Worm (Caenorhabditis elegans) whole organism, L4/young adult: Measurements from ENCODE around the gene Y105C5B.17.

Experiments used
- W03F9.2 ChIP-seq: fragments of 150-350 bp; optimal IDR thresholded peaks from 2 replicates; lab custom pipeline; 2014; ENCODE audit warnings: missing biosample characterization, missing genetic modification characterization
- dao-5 ChIP-seq: sonication (generic microtip); optimal IDR thresholded peaks from 2 replicates; lab custom pipeline; 2016; ENCODE audit warnings: missing genotype, missing genetic modification characterization, moderate library complexity, missing compliant biosample characterization
- him-1 ChIP-seq: sonication (generic microtip); optimal IDR thresholded peaks from 2 replicates; lab custom pipeline; 2016; ENCODE audit warnings: missing genotype, missing genetic modification reagents, missing genetic modification characterization, missing compliant biosample characterization

Gene Y105C5B.17

DNA sequence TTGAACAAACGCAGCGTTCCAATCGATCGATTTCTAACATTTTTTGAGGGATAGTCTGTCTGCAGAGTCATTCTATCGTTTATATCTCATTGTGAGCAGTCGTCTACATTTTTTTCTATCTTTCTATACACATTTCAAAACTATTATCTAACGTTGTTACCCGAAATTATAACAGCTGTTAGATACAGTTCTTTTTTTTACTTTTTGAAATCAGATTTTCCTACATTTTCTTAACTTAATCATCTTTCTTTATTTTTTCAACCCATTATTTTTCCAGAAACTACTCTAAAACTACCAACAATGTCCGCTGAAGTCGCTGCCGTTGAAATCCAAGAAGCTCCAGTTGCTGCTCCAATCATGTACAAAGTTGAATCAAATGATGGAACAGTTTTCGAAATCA, 16.4 kb upstream of the Y105C5B.17 start, which contains the start of gene skr-10:
skr-10 (plus strand) TSS at position 301 of the 400 bp plus-strand sequence.
- TF ChIP-seq W03F9.2 (tag; lab: Kevin White, UChicago) (no peak), him-1 (tag; lab: Kevin White, UChicago) (no peak), dao-5 (no peak)

DNA sequence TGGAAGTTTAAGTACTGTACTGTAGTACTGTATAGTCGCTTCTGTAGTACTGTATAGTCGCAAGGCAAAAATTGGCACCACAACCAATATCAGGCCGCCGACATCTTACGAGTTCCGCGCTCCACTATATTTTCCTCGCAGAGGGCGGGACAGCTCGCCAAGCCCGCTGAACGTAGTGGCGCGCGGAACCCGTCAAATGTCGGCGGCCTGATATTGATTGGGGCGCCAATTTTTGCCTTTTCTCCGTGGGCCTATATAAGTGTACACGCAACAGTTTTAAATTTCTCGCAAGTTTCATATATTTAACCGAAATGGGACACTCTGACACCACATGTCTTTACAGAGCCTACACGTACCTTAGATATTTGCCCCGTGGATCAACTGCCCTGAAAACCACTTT, 12.9 kb upstream of the Y105C5B.17 start:
- TF ChIP-seq him-1 (tag; lab: Kevin White, UChicago) (no peak), dao-5 (no peak), W03F9.2 (tag; lab: Kevin White, UChicago) (no peak)

DNA sequence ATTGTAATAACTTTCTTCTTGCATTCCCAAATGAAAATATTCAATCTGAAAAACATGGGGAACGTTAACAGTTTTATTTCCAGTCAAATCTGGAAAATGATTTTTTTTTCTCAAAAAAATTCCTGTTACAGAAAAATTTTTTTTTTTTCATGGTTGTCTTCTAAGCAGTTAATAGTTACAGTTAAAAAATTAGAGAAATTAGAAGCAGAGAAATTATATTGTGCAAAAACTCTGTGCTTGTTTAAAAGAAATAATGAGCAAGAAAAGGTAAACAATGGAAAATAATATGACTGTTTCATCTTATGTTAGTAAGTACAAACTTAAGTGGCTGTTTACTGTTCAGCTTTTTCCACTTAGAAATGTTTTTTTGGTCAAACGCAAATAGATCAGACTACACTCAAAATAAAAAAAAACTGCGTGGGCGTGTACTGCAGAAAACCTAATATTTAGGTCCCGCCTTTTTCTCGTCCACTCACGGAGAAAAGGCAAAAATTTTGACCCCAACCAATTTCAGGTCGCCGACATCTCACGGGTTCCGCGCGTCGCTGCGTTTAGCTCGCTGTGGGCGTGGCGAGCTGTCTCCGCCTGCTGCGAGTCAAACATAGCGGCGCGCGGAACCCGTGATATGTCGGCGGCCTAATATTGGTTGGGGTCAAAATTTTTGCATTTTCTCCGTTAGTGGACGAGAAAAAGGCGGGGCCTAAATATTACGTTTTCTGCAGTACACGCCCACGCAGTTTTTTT, 11.9 kb upstream of the Y105C5B.17 start, which contains the start of gene ifas-3:
ifas-3 (minus strand) TSS at position 51 of the 744 bp plus-strand sequence.
- TF ChIP-seq dao-5 (no peak), him-1 (tag; lab: Kevin White, UChicago) (no peak), W03F9.2 (tag; lab: Kevin White, UChicago) (no peak)

DNA sequence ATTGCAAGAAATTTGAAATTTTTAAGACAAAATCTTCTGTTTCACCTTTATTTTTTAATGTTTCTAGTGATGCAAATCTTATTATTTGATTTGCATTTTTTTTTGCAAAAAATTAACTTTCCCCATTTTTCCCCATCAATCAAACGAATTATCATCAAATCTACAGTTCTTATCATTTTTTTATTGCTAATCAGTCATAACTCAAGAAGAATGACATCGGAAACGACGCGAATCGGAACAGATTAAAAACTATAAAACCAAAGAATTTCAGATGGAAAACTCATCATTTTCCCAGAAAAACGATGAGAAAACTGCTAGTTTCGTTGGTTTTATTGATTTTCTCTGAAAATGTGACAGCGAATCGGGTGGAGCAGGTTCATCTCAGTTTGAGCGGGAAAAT, 11.3 kb upstream of the Y105C5B.17 start, which contains the start of gene Y105C5B.15:
Y105C5B.15 (plus strand) TSS at position 297 of the 400 bp plus-strand sequence.
- TF ChIP-seq dao-5 (no peak), him-1 (tag; lab: Kevin White, UChicago) (no peak), W03F9.2 (tag; lab: Kevin White, UChicago) (no peak)

DNA sequence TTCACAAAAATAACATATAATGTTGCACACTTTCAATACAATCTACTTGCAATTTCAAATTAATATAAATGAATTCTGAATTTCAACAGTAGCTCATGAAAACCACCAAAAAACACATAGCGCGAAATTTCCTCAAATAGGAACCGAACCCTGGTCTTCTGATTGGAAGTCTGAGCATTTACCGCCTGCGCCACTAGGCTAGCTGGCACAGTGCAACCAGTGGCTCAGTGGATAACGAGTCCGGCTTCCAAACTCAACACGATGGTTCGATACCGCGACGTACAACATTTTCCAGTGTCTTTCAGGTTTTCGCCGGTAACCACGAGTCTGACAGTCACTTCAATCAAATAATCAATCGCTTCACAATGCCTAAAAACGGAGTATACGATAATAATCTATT, 9.2 kb upstream of the Y105C5B.17 start:
- TF ChIP-seq him-1 (tag; lab: Kevin White, UChicago) (no peak), W03F9.2 (tag; lab: Kevin White, UChicago) (no peak), dao-5 (no peak)

DNA sequence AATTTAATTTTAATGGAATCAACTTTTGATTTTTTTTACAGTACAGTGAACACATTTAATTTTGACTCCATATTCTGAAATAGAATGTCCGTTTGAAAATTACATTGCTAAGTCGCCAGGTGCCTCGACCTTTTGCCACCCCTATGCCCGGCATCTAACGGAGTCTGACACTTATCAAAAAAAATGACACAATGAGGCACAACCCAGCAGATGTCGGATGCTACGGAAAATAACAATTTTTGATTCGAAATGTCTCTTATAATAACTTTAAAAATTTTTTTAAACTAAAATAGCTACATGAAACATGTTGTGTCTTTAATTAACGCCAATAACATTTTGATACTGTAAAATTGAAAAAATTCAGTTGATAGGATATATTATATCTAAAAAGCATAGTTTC, 7.6 kb upstream of the Y105C5B.17 start:
- TF ChIP-seq W03F9.2 (tag; lab: Kevin White, UChicago) (no peak), dao-5 (no peak), him-1 (tag; lab: Kevin White, UChicago) (no peak)

DNA sequence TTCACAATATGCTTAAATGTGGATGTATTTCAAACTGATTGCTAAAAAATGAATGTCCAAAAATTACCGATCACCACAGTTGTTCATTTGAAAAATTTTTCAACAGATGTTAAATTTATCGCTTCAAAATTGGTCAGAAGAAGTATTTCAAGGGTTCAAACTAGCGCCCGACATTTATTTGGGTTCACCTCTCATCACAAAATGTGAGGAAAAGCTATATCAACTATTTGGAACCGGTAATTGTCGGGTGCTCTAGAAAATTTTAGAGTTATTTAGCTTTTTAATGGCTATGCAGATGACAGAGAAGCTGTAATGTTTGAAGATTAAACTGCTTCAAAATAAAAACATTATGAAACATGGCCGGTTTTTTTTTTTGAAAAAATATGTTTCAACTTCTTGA, 1.8 kb upstream of the Y105C5B.17 start:
- TF ChIP-seq dao-5 (no peak), W03F9.2 (tag; lab: Kevin White, UChicago) (no peak), him-1 (tag; lab: Kevin White, UChicago) (no peak)

DNA sequence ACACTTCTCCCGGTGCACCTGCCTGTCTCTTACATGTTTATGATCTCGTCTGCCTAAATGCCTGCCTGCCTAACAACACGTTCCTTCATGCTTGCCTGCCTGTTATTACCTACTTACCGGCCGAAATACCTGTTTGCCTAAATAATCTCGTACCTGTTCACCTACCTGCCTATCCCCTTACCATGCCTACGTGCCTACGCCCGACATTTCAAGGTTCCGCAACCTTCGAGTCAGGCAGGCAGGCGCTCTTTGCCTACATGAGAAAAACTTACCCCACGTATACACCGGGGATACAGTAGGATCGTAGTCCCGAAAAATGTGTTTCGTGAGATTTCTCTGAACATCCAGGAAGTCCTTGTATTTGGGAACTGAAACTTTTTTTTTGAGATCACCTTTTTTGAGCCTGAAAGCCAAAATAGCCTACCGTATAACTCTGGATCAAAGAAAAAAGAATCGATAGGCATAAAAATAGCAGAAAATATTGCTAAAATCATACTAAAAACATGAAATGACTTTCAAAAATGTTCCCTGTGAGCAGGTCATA, 610 bp upstream of the Y105C5B.17 start, which contains the start of gene lgc-19:
lgc-19 (minus strand) TSS at position 494 of the 544 bp plus-strand sequence.
- TF ChIP-seq W03F9.2 (tag; lab: Kevin White, UChicago), result no peak
- no peak for TF ChIP-seq dao-5
- TF ChIP-seq him-1 (tag; lab: Kevin White, UChicago), result no peak

DNA sequence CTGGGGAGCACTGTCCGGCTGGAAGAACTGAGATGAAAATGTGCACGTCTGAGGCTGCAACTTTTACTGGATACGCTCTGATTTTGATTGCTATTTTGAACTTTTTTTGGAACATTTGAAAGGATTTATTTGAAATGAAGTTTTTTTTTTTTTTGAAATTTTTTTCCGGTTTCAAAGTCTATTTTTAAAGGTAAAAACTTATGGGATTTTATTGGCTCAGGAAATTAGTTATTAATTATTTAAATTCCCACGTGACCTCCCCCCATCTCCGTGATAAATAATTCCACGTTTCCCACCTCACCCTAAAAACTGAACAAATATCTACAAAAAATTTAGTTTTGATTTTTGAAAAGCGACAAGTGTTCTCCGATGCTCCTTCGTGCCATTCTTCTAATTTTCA, 1.4 kb downstream of the Y105C5B.17 start, which contains the start of gene Y105C5B.18:
Y105C5B.18 (plus strand) TSS at position 301 of the 400 bp plus-strand sequence.
- TF ChIP-seq dao-5 (no peak), him-1 (tag; lab: Kevin White, UChicago) (no peak), W03F9.2 (tag; lab: Kevin White, UChicago) (no peak)

DNA sequence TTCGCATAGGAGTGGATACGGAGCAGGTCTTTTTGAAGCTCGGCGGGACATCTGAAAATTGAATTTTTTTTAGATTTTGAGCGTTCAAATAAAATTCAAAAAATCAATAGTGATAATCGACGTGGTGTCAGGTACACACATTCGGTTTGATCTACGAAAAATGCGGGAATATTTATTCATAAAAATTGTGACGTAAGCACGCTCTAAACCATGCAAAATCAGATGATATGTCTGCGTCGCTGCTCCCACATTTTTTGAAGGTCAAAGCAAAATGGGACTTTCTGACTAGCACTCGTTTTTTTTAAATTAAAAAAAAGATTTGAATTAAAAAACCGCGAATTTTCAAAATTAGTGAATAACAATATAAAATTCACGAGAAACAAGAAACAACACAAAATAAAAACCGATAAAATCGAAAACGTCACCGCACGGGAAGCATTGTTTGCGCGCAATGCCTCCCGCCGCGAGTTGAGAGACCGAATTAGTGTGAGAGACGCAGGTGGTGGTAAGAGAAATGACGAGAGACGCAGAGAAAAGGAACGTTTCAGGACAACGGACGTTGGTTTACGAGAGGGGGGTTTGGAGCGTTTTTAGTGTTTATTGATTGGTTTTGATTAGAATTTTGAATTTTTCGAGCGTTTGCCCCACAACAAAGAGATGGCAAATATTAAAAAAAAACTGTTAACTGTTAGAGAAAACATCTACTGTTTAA, 21.2 kb downstream of the Y105C5B.17 start, which contains the start of gene Y105C5B.19:
Y105C5B.19 (minus strand) TSS at position 51 of the 712 bp plus-strand sequence.
- TF ChIP-seq W03F9.2 (tag; lab: Kevin White, UChicago), result peak; percentile 40
- TF ChIP-seq dao-5, result no peak

DNA sequence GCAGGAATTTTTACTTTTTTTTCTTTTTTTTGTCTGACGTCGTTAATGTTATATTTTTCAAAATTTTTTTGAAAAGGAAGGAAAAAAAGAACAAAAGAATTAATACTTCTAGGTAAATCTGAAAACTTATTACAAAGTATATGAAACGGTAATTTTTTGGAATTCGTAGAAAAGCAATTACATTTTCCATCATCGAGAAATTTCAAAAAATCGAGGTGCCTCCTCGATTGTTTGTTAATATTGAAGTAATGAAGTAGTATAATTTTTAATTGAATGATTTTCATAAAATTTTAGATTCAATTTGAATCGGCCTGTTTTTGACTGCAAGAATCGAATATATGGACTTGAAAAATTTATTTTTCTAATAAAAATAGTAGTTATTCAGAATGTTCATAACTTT, 28.5 kb downstream of the Y105C5B.17 start:
- TF ChIP-seq W03F9.2 (tag; lab: Kevin White, UChicago), result no peak
- TF ChIP-seq dao-5, result no peak
- no peak for TF ChIP-seq him-1 (tag; lab: Kevin White, UChicago)

DNA sequence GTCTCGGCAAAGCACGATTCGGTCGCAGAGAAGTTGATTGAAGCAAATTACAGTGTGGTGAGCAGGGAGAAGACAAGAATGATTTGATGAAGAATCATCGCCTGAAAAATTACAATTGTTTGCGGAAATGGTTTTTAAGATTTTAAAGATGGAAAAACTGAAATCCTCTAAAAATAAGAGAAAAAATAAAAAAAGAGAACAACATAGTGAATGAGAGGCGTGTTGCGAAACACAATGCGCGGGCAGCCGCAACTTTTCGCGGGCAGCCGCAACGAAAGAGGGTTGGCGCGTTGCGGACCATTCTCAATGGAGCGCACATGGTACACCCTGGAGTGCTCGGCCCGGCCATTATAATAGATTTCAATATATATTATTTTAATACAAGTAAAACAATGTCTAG, 31.6 kb downstream of the Y105C5B.17 start, which contains the start of gene Y105C5B.20:
Y105C5B.20 (minus strand) TSS at position 101 of the 400 bp plus-strand sequence.
- no peak for TF ChIP-seq W03F9.2 (tag; lab: Kevin White, UChicago)
- no peak for TF ChIP-seq him-1 (tag; lab: Kevin White, UChicago)
- no peak for TF ChIP-seq dao-5

DNA sequence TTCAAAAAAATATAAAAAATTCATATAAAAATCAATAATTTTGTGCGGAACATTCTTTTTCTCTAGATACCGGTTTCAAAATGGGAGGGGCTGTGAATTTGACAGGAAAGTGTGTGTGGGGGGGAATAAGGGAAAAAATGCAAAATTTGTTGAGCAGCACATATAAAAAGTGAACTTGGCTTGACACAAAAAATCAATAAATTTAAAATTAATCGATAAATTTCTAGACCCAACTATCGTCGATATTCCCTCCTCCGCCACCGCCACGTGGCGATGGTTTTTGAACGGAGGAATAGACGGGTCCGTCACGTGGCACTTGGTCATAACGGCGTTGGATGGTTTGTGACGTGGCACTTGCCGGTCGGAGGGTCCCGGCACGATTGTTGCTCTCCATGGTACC, 35.0 kb downstream of the Y105C5B.17 start:
- no peak for TF ChIP-seq W03F9.2 (tag; lab: Kevin White, UChicago)
- TF ChIP-seq him-1 (tag; lab: Kevin White, UChicago), result no peak
- TF ChIP-seq dao-5, result no peak
